Worm (Caenorhabditis elegans): ENCODE measurements around the gene pcdr-1.
A peak's percentile ranks its signal among the peaks of the same experiment; 100 is the strongest.

The pcdr-1 gene

DNA sequence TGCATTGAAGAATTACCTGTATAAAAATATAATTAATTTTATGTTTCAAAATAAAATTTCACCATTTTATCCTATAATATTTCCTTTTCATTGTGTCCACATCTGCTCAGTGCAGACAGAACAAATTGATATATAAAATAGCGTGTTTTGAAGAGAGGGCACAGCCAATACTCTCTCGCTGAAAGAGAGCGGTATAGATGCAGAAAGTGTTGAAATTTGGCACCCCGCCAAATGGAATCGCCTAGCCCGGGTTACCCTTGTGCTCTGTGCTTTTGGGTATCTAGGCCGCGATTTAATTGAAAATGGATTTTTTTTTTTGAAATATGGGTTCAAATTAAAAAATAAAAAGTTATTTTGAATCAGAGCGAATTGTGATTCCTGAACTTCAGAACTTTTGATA, 49.4 kb upstream of the pcdr-1 start (continued):
- no peak for TF ChIP-seq Y5F2A.4 (GFP tag; optimal IDR thresholded peaks at IDR 0.05)
- no peak for TF ChIP-seq lin-39 (tag; optimal IDR thresholded peaks at IDR 0.05)
- TF ChIP-seq daf-8 (GFP tag; IDR thresholded peaks at IDR 0.05): no peak
- no peak for TF ChIP-seq ZK337.2 (GFP tag; IDR thresholded peaks at IDR 0.05)
- TF ChIP-seq daf-19 (GFP tag; conservative IDR thresholded peaks at IDR 0.05): no peak
- TF ChIP-seq daf-16 (GFP tag; optimal IDR thresholded peaks at IDR 0.05): no peak
- peak; percentile 4 for TF ChIP-seq daf-16 (tag; optimal IDR thresholded peaks at IDR 0.05)
- peak; percentile 35 for TF ChIP-seq hlh-11 (tag; optimal IDR thresholded peaks at IDR 0.05)
- TF ChIP-seq unc-62 (GFP tag; optimal IDR thresholded peaks at IDR 0.05 in 1 of 2): no peak
- TF ChIP-seq unc-62 (tag; optimal IDR thresholded peaks at IDR 0.05): no peak
- no peak for TF ChIP-seq Y48G9A.11 (GFP tag; IDR thresholded peaks at IDR 0.05)
- no peak for TF ChIP-seq jun-1 (tag; optimal IDR thresholded peaks at IDR 0.05)
- TF ChIP-seq gei-8 (GFP tag; optimal IDR thresholded peaks at IDR 0.05): no peak
- no peak for TF ChIP-seq sdz-12 (GFP tag; optimal IDR thresholded peaks at IDR 0.05)
- TF ChIP-seq ceh-44 (GFP tag; IDR thresholded peaks at IDR 0.05): no peak
- TF ChIP-seq tra-1 (GFP tag; IDR thresholded peaks at IDR 0.05): no peak
- TF ChIP-seq nhr-25 (tag; optimal IDR thresholded peaks at IDR 0.05; ENCODE audit: borderline replicate concordance, insufficient read depth): no peak
- no peak for TF ChIP-seq D1046.2 (GFP tag; IDR thresholded peaks at IDR 0.05)
- no peak for TF ChIP-seq skn-1 (tag; optimal IDR thresholded peaks at IDR 0.05)
- TF ChIP-seq ctbp-1 (GFP tag; IDR thresholded peaks at IDR 0.05): no peak
- TF ChIP-seq daf-12 (tag; optimal IDR thresholded peaks at IDR 0.05): no peak
- TF ChIP-seq mxl-2 (GFP tag; conservative IDR thresholded peaks at IDR 0.05): no peak
- TF ChIP-seq zfp-3 (GFP tag; conservative IDR thresholded peaks at IDR 0.05): no peak
- no peak for TF ChIP-seq R02D3.7 (tag; optimal IDR thresholded peaks at IDR 0.05)
- no peak for TF ChIP-seq F37D6.2 (tag; optimal IDR thresholded peaks at IDR 0.05)
- TF ChIP-seq lin-15B (tag; optimal IDR thresholded peaks at IDR 0.05): no peak
- TF ChIP-seq unc-130 (GFP tag; optimal IDR thresholded peaks at IDR 0.05): no peak
- no peak for TF ChIP-seq ceh-28 (tag; optimal IDR thresholded peaks at IDR 0.05)
- TF ChIP-seq T20F7.1 (GFP tag; optimal IDR thresholded peaks at IDR 0.05): no peak
- TF ChIP-seq nhr-11 (tag; optimal IDR thresholded peaks at IDR 0.05): no peak
- no peak for TF ChIP-seq aly-2 (tag; optimal IDR thresholded peaks at IDR 0.05)
- TF ChIP-seq madf-5 (GFP tag; IDR thresholded peaks at IDR 0.05): no peak
- no peak for TF ChIP-seq nhr-6 (tag; optimal IDR thresholded peaks at IDR 0.05)
- TF ChIP-seq arid-1 (GFP tag; conservative IDR thresholded peaks at IDR 0.05): no peak
- no peak for TF ChIP-seq mdl-1 (tag; optimal IDR thresholded peaks at IDR 0.05)
- no peak for TF ChIP-seq nhr-76 (tag; optimal IDR thresholded peaks at IDR 0.05)
- TF ChIP-seq hmg-1.1 (GFP tag; IDR thresholded peaks at IDR 0.05): no peak; the same call in 1 of the 2 replicates
- TF ChIP-seq lim-7 (GFP tag; IDR thresholded peaks at IDR 0.05): no peak
- TF ChIP-seq ztf-11 (tag; optimal IDR thresholded peaks at IDR 0.05): no peak

DNA sequence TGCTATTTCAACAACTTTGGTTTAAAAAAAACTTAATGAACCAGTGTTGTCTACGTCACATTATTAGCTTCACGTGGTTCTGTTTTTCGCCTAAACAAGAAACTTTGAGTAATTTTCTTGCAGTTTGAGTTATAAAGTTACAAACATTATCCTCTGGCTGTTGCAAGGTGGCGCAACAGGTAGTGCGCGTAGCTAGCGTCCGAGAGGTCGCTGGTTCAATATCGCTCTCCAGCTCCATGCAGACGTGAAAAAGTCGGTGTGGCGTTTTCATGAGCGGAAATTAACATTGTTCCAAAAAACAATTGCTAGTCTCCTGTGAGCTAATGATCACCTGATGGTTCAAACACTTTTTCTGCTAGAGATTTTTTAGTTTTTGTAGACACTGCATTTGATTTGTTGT, 47.3 kb upstream of the pcdr-1 start:
- TF ChIP-seq zip-2 (tag; optimal IDR thresholded peaks at IDR 0.05) (no peak), hlh-11 (tag; optimal IDR thresholded peaks at IDR 0.05) (peak; percentile 32), ceh-20 (GFP tag; IDR thresholded peaks at IDR 0.05) (0 out of 2 replicates have a peak, but pooled peaks have one; percentile 33), T26A8.4 (GFP tag; IDR thresholded peaks at IDR 0.05) (peak; percentile 36; the same call in 1 of the 2 replicates), nhr-111 (GFP tag; optimal IDR thresholded peaks at IDR 0.05) (no peak), nhr-48 (tag; optimal IDR thresholded peaks at IDR 0.05) (peak; percentile 30), skn-1 (tag; optimal IDR thresholded peaks at IDR 0.05) (no peak), nhr-237 (tag; optimal IDR thresholded peaks at IDR 0.05) (no peak), dve-1 (tag; optimal IDR thresholded peaks at IDR 0.05; ENCODE audit: insufficient read depth) (peak; percentile 72), Y105C5A.15 (GFP tag; IDR thresholded peaks at IDR 0.05) (0 out of 2 replicates have a peak, but pooled peaks have one; percentile 48), egl-43 (GFP tag; IDR thresholded peaks at IDR 0.05) (peak; percentile 75), tra-1 (GFP tag; IDR thresholded peaks at IDR 0.05) (0 out of 2 replicates have a peak, but pooled peaks have one; percentile 21), zfp-3 (GFP tag; conservative IDR thresholded peaks at IDR 0.05) (0 out of 2 replicates have a peak, but pooled peaks have one; percentile 48), snpc-1.2 (GFP tag; IDR thresholded peaks at IDR 0.05) (peak; percentile 68), pha-4 (GFP tag; IDR thresholded peaks at IDR 0.05) (peak; percentile 68; the same call in 1 of the 2 replicates), pha-4 (tag; optimal IDR thresholded peaks at IDR 0.05) (no peak), daf-16 (GFP tag; optimal IDR thresholded peaks at IDR 0.05) (peak in 1 of 2 experiments; percentile 52), daf-16 (tag; optimal IDR thresholded peaks at IDR 0.05) (peak; percentile 50), vab-7 (GFP tag; IDR thresholded peaks at IDR 0.05) (peak; percentile 61; the same call in 1 of the 2 replicates), arid-1 (GFP tag; conservative IDR thresholded peaks at IDR 0.05) (no peak), lin-38 (GFP tag; IDR thresholded peaks at IDR 0.05) (peak; percentile 46)
